Worm (Caenorhabditis elegans): ENCODE results near the gene npr-11.
A peak's percentile ranks its signal among the peaks of the same experiment; 100 is the strongest.

The npr-11 gene

DNA sequence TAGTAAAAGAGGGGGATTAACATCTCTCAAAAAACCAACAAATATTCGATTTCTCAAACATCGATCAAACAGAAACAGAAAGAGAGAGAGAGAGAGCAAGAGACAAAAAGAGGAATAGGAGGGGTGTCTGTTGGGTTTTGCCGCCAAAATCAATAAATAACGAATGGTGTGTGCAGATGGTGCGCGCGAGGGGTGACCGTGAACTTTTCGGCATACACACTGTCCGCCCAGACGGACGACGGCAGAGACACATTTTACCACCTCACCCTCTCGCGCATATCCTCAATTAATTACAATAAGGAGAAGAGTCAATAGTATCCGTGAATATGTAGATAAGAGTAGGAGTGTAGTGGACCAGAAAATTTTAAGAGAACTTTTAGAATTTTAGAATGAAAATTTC lies 33.1 kb downstream of the npr-11 start:
- peak; percentile 67 for TF ChIP-seq pha-4 (tag; optimal IDR thresholded peaks at IDR 0.05)
- TF ChIP-seq egl-5 (tag; optimal IDR thresholded peaks at IDR 0.05): no peak
- no peak for TF ChIP-seq fkh-2 (tag; optimal IDR thresholded peaks at IDR 0.05)

DNA sequence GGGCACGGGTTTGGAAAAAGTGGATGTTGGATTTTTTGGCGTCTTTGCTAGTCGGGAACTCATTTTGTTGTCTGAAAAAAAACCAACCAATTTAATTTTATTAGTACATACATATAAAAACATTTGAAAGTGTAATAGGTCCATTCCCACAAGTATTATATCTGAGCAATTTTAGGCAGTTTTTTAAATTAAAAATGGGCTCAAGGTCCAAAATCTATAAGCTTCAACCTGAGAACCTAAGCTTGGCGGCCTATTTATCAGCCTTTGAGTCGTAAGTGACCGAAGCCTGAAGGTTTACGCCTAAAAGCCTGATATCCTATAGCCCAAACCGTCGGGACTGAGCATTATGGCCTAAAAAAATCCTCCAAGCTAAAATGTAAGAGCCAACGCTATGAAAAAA lies 37.0 kb downstream of the npr-11 start:
- TF ChIP-seq nhr-237 (tag; optimal IDR thresholded peaks at IDR 0.05): no peak
- TF ChIP-seq nhr-76 (tag; optimal IDR thresholded peaks at IDR 0.05): no peak
- TF ChIP-seq eor-1 (tag; optimal IDR thresholded peaks at IDR 0.05): no peak
- no peak for TF ChIP-seq nhr-23 (tag; optimal IDR thresholded peaks at IDR 0.05)
- TF ChIP-seq elt-1 (tag; optimal IDR thresholded peaks at IDR 0.05): no peak
- no peak for TF ChIP-seq jun-1 (tag; optimal IDR thresholded peaks at IDR 0.05)
- TF ChIP-seq ceh-16 (tag; optimal IDR thresholded peaks at IDR 0.05): no peak
- TF ChIP-seq ama-1 (optimal IDR thresholded peaks at IDR 0.05): no peak
- no peak for TF ChIP-seq skn-1 (tag; optimal IDR thresholded peaks at IDR 0.05)
- no peak for TF ChIP-seq snpc-4 (tag; optimal IDR thresholded peaks at IDR 0.05)
- no peak for TF ChIP-seq elt-3 (tag; optimal IDR thresholded peaks at IDR 0.05)
- TF ChIP-seq nhr-67 (tag; optimal IDR thresholded peaks at IDR 0.05): no peak
- TF ChIP-seq fkh-10 (GFP tag; optimal IDR thresholded peaks at IDR 0.05): no peak
- TF ChIP-seq mdl-1 (tag; optimal IDR thresholded peaks at IDR 0.05): no peak
- TF ChIP-seq lin-15B (tag; optimal IDR thresholded peaks at IDR 0.05): no peak
- no peak for TF ChIP-seq sea-2 (GFP tag; optimal IDR thresholded peaks at IDR 0.05)
- TF ChIP-seq mml-1 (tag; optimal IDR thresholded peaks at IDR 0.05): no peak
- no peak for TF ChIP-seq nhr-11 (tag; optimal IDR thresholded peaks at IDR 0.05)
- no peak for TF ChIP-seq fos-1 (tag; optimal IDR thresholded peaks at IDR 0.05)

DNA sequence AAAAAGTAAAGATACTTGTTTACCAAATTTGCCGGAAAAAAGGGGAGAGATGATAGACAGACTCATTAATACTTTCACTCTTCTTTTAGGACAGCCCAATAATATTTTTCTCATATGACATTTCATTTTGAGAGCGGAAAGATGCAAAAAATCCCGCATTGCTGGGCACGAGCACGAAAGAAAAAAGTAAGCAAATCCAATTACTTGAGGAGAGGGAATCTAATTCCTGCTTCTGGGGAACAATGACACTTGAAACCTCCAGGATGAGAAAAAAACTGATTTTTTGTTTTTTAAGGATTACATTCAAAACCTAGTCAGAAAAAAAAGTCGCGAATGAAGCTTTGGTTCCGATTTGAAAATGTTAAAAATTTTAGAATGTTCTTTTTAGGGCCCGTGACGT lies 38.6 kb downstream of the npr-11 start:
- TF ChIP-seq snpc-4 (tag; optimal IDR thresholded peaks at IDR 0.05) (no peak), lsy-12 (tag; optimal IDR thresholded peaks at IDR 0.05) (no peak), nhr-11 (tag; optimal IDR thresholded peaks at IDR 0.05) (no peak), fos-1 (tag; optimal IDR thresholded peaks at IDR 0.05) (no peak), R02D3.7 (tag; optimal IDR thresholded peaks at IDR 0.05) (no peak), fkh-10 (GFP tag; optimal IDR thresholded peaks at IDR 0.05) (peak; percentile 75)

DNA sequence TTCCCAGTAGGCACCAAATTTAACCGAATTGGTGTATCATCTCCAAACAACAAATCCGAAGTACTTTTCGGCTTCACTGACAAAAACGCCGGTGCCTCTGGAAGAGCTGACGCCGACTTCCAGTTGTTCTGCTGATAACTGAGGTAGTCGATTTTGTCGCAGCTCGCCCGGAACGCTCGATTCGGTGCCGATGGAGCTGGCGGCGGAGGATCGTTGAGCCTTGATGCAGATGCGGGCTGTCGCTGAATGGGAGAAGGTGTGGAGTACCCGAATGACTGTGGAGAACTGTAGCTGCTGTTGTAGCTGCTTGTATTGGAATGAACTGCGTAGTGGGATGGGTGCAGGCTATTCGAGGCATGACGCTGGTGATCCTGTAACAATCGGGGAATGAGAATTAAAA lies 42.3 kb downstream of the npr-11 start:
- TF ChIP-seq ceh-28 (tag; optimal IDR thresholded peaks at IDR 0.05) (no peak), lin-39 (tag; optimal IDR thresholded peaks at IDR 0.05) (no peak), hmg-11 (tag; optimal IDR thresholded peaks at IDR 0.05) (no peak), tbx-2 (tag; optimal IDR thresholded peaks at IDR 0.05) (no peak), elt-2 (tag; optimal IDR thresholded peaks at IDR 0.05) (no peak), nhr-77 (tag; optimal IDR thresholded peaks at IDR 0.05) (no peak)

DNA sequence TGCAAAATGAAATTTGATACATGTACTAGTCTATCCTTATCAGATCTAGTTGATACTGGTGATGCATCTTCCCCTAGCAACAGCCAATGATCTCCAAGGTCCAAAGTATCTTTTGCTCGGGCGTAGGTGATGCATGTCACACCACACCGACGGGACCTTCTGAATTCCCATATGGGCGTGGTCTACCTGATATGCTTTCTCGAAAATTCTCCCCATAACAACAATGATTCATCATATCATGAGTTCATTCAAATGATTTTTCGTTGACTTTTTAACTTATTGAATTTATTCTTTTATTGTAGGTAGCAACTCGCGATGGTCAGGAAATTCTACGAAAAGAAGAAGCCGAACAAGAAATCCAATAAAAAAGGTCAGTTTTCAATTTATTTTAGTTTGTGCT lies 46.4 kb downstream of the npr-11 start, which contains the start of gene C46H3.1:
Gene C46H3.1, plus strand, starts transcription at position 301 of the 400 bp plus-strand sequence.
- TF ChIP-seq ceh-16 (tag; optimal IDR thresholded peaks at IDR 0.05): no peak
- TF ChIP-seq hmg-11 (tag; optimal IDR thresholded peaks at IDR 0.05): no peak
- no peak for TF ChIP-seq fkh-2 (tag; optimal IDR thresholded peaks at IDR 0.05)
- TF ChIP-seq zag-1 (tag; optimal IDR thresholded peaks at IDR 0.05): no peak
- no peak for TF ChIP-seq fos-1 (tag; optimal IDR thresholded peaks at IDR 0.05)
- no peak for TF ChIP-seq ceh-9 (tag; optimal IDR thresholded peaks at IDR 0.05)
- no peak for TF ChIP-seq ceh-82 (tag; optimal IDR thresholded peaks at IDR 0.05)
- TF ChIP-seq skn-1 (tag; optimal IDR thresholded peaks at IDR 0.05): no peak
- no peak for TF ChIP-seq unc-39 (tag; optimal IDR thresholded peaks at IDR 0.05)
- no peak for TF ChIP-seq nhr-12 (tag; optimal IDR thresholded peaks at IDR 0.05)
- TF ChIP-seq unc-62 (GFP tag; optimal IDR thresholded peaks at IDR 0.05): no peak
- no peak for TF ChIP-seq elt-1 (tag; optimal IDR thresholded peaks at IDR 0.05)
- TF ChIP-seq nhr-237 (tag; optimal IDR thresholded peaks at IDR 0.05): no peak

DNA sequence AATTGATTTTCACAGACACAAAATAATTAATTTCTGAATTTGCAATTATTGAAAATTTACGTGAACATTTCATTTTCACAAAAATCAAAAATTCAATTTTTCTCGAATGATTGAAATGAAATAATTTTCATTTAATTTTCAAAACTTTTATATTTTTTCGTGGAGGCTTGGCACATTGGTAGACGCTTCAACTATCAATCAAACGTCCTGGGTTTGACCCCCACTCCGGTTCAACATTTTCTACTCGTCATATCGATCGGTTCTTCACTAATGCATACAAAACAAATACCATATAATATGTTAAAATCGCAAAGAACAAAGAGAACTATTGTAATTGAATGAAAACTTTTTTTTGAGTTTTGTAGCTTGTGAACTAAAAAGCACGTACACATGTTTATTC lies 47.5 kb downstream of the npr-11 start:
- TF ChIP-seq skn-1 (tag; optimal IDR thresholded peaks at IDR 0.05) (no peak), nhr-12 (tag; optimal IDR thresholded peaks at IDR 0.05) (no peak), nhr-237 (tag; optimal IDR thresholded peaks at IDR 0.05) (no peak), sea-2 (GFP tag; optimal IDR thresholded peaks at IDR 0.05) (no peak), eor-1 (tag; optimal IDR thresholded peaks at IDR 0.05) (no peak), unc-62 (GFP tag; optimal IDR thresholded peaks at IDR 0.05) (no peak), egl-27 (tag; optimal IDR thresholded peaks at IDR 0.05) (no peak), aly-2 (tag; optimal IDR thresholded peaks at IDR 0.05) (no peak), unc-39 (tag; optimal IDR thresholded peaks at IDR 0.05) (no peak), nhr-76 (tag; optimal IDR thresholded peaks at IDR 0.05) (no peak), nhr-67 (tag; optimal IDR thresholded peaks at IDR 0.05) (no peak), mdl-1 (tag; optimal IDR thresholded peaks at IDR 0.05) (no peak), elt-3 (tag; optimal IDR thresholded peaks at IDR 0.05) (no peak)
